Worm (Caenorhabditis elegans) whole organism, L4/young adult: ENCODE results near the gene Y47D3A.1.

Experiments used
- W03F9.2 ChIP-seq: fragments of 150-350 bp; optimal IDR thresholded peaks from 2 replicates; lab custom pipeline; 2014; ENCODE audit warnings: missing biosample characterization, missing genetic modification characterization
- dao-5 ChIP-seq: sonication (generic microtip); optimal IDR thresholded peaks from 2 replicates; lab custom pipeline; 2016; ENCODE audit warnings: missing genotype, missing genetic modification characterization, moderate library complexity, missing compliant biosample characterization

DNA sequence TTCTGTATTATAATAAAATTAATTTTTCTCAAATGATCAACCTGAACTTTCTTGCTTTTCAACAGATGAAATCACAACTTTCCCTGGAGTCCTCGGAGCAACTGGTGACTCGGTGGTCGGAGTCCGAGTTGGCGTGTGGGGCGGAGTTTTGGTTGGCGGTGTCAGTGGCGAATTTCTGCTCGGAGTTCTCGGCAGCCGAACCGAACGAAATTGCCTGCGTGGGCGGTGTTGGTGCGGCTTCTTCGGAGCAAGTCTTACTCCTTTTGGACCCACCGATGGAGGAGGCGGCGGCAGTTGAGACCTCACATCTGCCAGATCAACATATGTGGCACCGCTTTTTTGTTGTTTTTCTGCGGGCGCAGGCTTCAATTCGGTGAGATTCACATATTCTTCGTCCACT is 28.0 kb upstream of the Y47D3A.1 start:
- TF ChIP-seq dao-5 = no peak
- TF ChIP-seq W03F9.2 (tag; lab: Kevin White, UChicago) = no peak
